Worm (Caenorhabditis elegans): Measurements from ENCODE around the gene srw-13.

- TF ChIP-seq fkh-6 (tag; optimal IDR thresholded peaks at IDR 0.05) = no peak
- TF ChIP-seq F13H6.1 (tag; optimal IDR thresholded peaks at IDR 0.05) = no peak
- no peak for TF ChIP-seq nhr-11 (tag; optimal IDR thresholded peaks at IDR 0.05)
- TF ChIP-seq ama-1 (optimal IDR thresholded peaks at IDR 0.05) = no peak
- no peak for TF ChIP-seq pag-3 (tag; optimal IDR thresholded peaks at IDR 0.05; ENCODE audit: borderline replicate concordance)
- no peak for TF ChIP-seq pha-2 (tag; optimal IDR thresholded peaks at IDR 0.05)
- TF ChIP-seq hlh-15 (tag; optimal IDR thresholded peaks at IDR 0.05) = no peak
- TF ChIP-seq ceh-9 (tag; optimal IDR thresholded peaks at IDR 0.05) = no peak
- no peak for TF ChIP-seq tbx-2 (tag; optimal IDR thresholded peaks at IDR 0.05)
Measured at ce11 chrV:15186259-15186927, 45.9 kb upstream of the srw-13 start, which contains the start of gene Y75B12B.3.

All from whole organism, late embryonic.